Fruit fly (Drosophila melanogaster): Measurements from ENCODE around the gene X11Lbeta.

Gene X11Lbeta

DNA sequence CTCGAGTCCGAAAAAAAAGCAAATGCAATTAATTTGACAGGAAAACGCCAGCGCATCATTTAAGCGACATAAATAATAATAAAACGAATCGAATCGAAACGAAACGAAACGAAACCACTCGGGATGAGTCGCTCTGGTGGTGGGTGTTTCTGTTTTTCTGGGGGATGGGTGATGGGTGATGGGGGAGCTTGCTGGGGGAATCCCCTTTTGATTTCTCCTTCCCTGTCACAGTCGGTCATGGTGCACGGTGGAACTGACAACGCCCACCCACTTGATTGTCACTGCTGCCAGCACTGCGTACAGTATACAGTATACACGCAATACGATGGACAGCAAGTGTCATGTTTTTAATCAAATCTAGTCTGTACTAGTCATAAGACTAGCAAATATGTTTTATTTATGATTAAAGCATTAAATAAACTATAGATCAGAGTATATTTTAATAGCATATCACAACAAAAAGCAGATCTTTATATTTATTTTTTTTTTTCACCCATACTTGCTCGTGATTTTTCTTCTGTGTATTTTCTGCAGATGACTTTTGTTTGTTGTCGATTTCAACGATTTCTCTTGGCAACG is 94.5 kb downstream of the X11Lbeta start (continued):
- TF ChIP-seq jim (GFP tag; optimal IDR thresholded peaks at IDR 0.05) (no peak), Abd-B (GFP tag; optimal IDR thresholded peaks at IDR 0.05) (no peak), br (GFP tag; optimal IDR thresholded peaks at IDR 0.05) (no peak), tai (GFP tag; optimal IDR thresholded peaks at IDR 0.05) (no peak), fru (GFP tag; optimal IDR thresholded peaks at IDR 0.05) (peak; percentile 25), psq (GFP tag; optimal IDR thresholded peaks at IDR 0.05) (no peak), OdsH (GFP tag; optimal IDR thresholded peaks at IDR 0.05) (no peak)

DNA sequence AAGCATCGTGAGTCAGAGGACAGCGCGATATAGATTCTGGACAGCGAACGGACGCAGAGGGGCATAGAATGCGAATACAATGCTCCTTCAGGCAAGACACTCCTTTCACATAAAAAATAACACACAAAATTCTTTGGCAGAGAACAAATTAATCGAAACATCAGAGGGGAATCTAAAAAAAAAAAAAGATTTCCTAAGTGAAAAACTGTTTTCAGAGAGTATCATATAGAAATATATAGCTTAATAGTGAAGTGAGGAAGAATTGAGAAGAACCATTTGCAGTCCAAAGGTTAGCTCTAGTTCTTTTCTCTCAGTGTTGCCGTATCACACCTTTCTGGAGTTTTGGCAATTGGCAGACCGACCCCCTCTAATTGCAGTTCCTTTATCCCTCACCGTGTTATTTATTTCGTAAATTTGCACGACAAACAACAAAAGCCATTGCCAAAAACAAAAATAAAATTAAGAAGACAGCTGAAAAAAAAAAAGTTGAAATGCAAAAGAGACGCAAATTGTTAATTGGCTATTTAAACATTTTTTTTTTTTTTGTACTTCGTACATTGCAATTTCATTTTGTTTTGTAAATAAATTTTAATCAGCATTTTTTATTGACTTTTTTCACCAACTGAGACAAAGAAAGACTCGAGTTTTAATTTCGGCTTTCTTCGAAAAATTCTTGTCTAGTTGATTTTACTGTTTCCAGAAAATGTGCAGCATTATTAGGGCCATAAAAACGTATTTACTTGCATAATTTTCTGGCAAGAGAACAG is 96.1 kb downstream of the X11Lbeta start:
- TF ChIP-seq br (GFP tag; optimal IDR thresholded peaks at IDR 0.05) (peak; percentile 11), pan (optimal IDR thresholded peaks at IDR 0.05) (no peak), Mio (GFP tag; optimal IDR thresholded peaks at IDR 0.05) (no peak), OdsH (GFP tag; optimal IDR thresholded peaks at IDR 0.05) (peak; percentile 22), Hnf4 (GFP tag; optimal IDR thresholded peaks at IDR 0.05) (peak; percentile 45), dsf (GFP tag; optimal IDR thresholded peaks at IDR 0.05; ENCODE audit: borderline replicate concordance) (no peak), sv (GFP tag; optimal IDR thresholded peaks at IDR 0.05) (no peak), Rel (GFP tag; optimal IDR thresholded peaks at IDR 0.05) (no peak), Rel (tag; optimal IDR thresholded peaks at IDR 0.05) (no peak), Sp1 (GFP tag; optimal IDR thresholded peaks at IDR 0.05) (no peak), Hr78 (GFP tag; optimal IDR thresholded peaks at IDR 0.05) (no peak), CG32264 (GFP tag; optimal IDR thresholded peaks at IDR 0.05) (no peak), HLH106 (tag; optimal IDR thresholded peaks at IDR 0.05) (peak; percentile 34), h (GFP tag; optimal IDR thresholded peaks at IDR 0.05) (peak; percentile 57), tai (GFP tag; optimal IDR thresholded peaks at IDR 0.05) (no peak), CG9705 (GFP tag; optimal IDR thresholded peaks at IDR 0.05) (no peak), psq (GFP tag; optimal IDR thresholded peaks at IDR 0.05) (peak; percentile 34), Vsx2 (GFP tag; optimal IDR thresholded peaks at IDR 0.05; ENCODE audit: partially characterized antibody) (no peak), woc (GFP tag; optimal IDR thresholded peaks at IDR 0.05) (peak; percentile 17), dmrt93B (GFP tag; optimal IDR thresholded peaks at IDR 0.05) (peak; percentile 13), N (GFP tag; optimal IDR thresholded peaks at IDR 0.05) (no peak), GATAd (GFP tag; optimal IDR thresholded peaks at IDR 0.05) (no peak), jim (GFP tag; optimal IDR thresholded peaks at IDR 0.05) (no peak), ey (GFP tag; optimal IDR thresholded peaks at IDR 0.05) (peak; percentile 42), fru (GFP tag; optimal IDR thresholded peaks at IDR 0.05) (peak; percentile 35), foxo (GFP tag; optimal IDR thresholded peaks at IDR 0.05) (peak in 1 of 2 experiments; percentile 49), Jra (GFP tag; optimal IDR thresholded peaks at IDR 0.05) (no peak), sage (GFP tag; optimal IDR thresholded peaks at IDR 0.05) (no peak), Dif (GFP tag; optimal IDR thresholded peaks at IDR 0.05; ENCODE audit: partially characterized antibody) (no peak), Myc (optimal IDR thresholded peaks at IDR 0.05) (no peak), CrebA (GFP tag; optimal IDR thresholded peaks at IDR 0.05; ENCODE audit: borderline replicate concordance) (no peak), rgr (GFP tag; optimal IDR thresholded peaks at IDR 0.05) (peak; percentile 28), Dfd (GFP tag; optimal IDR thresholded peaks at IDR 0.05) (no peak), Abd-B (GFP tag; optimal IDR thresholded peaks at IDR 0.05) (no peak), usp (GFP tag; optimal IDR thresholded peaks at IDR 0.05) (no peak), Hr83 (GFP tag; optimal IDR thresholded peaks at IDR 0.05; ENCODE audit: poor library complexity, severe bottlenecking) (no peak), brk (GFP tag; optimal IDR thresholded peaks at IDR 0.05) (no peak), dl (GFP tag; optimal IDR thresholded peaks at IDR 0.05; ENCODE audit: insufficient read depth in 1 of 2, partially characterized antibody in 2 of 2) (no peak), lola (GFP tag; optimal IDR thresholded peaks at IDR 0.05) (no peak)

Data from whole organism, wandering third instar larva.